Fruit fly (Drosophila melanogaster): ENCODE data around the gene CG7044.
A peak's percentile ranks its signal among the peaks of the same experiment; 100 is the strongest.

The CG7044 gene

DNA sequence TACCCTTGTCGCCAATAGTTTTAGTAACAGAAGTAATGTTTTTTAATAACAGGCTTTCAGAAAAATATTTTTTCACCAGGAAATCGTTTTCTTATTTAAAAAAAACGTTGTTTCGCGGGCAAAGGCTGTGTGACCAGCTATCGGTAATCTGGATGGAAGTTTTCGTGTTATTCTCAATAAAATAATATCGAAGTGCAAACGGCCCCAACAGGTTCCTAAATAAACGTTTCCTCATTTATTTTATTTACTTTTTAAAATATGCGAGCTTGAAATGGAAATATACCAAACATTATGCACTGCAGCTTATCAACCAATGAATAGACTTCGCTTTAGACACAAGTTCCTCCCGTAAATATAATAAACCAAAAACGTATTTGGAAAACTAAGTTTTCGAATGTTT, 28.5 kb upstream of the CG7044 start, which contains the start of gene Ice2:
Gene Ice2 (plus strand): TSS at position 167 of the 400 bp plus-strand sequence.
- TF ChIP-seq CG7368 (GFP tag; optimal IDR thresholded peaks at IDR 0.05): no peak
- TF ChIP-seq esn (GFP tag; optimal IDR thresholded peaks at IDR 0.05): peak; percentile 20

DNA sequence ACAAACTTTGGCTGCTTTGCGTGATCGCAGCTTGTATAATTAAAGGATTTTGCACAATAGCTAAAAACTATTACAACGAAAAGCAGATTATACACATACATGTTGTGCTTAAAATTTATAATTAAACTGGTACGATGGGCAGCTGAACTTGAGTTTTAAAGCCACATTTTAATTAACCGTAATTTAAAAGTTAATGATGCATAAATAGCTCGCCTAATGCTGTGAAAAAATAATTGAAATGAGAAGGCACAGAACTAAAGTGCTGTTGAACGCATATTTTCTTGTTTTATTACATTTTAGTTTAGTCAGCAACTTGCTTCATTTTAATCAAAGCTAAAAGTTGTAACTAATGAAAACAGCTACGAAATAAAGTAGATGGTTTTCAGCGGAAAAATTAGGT, 28.1 kb upstream of the CG7044 start, which contains the start of gene Obp93a:
Gene Obp93a (minus strand): TSS at position 101 of the 400 bp plus-strand sequence.
- TF ChIP-seq CG3032 (tag; optimal IDR thresholded peaks at IDR 0.05): no peak
- no peak for TF ChIP-seq salr (GFP tag; optimal IDR thresholded peaks at IDR 0.05)
- TF ChIP-seq fd59A (GFP tag; optimal IDR thresholded peaks at IDR 0.05): no peak
- no peak for TF ChIP-seq esn (GFP tag; optimal IDR thresholded peaks at IDR 0.05)
- no peak for TF ChIP-seq CG6854 (GFP tag; optimal IDR thresholded peaks at IDR 0.05)
- no peak for TF ChIP-seq CG10669 (GFP tag; optimal IDR thresholded peaks at IDR 0.05)
- no peak for TF ChIP-seq Sox14 (GFP tag; optimal IDR thresholded peaks at IDR 0.05)
- TF ChIP-seq vri (GFP tag; optimal IDR thresholded peaks at IDR 0.05): no peak
- no peak for TF ChIP-seq achi (GFP tag; optimal IDR thresholded peaks at IDR 0.05)
- no peak for TF ChIP-seq Eip93F (GFP tag; optimal IDR thresholded peaks at IDR 0.05)
- TF ChIP-seq CG32006 (GFP tag; optimal IDR thresholded peaks at IDR 0.05): no peak
- TF ChIP-seq Eip75B (GFP tag; optimal IDR thresholded peaks at IDR 0.05): no peak

DNA sequence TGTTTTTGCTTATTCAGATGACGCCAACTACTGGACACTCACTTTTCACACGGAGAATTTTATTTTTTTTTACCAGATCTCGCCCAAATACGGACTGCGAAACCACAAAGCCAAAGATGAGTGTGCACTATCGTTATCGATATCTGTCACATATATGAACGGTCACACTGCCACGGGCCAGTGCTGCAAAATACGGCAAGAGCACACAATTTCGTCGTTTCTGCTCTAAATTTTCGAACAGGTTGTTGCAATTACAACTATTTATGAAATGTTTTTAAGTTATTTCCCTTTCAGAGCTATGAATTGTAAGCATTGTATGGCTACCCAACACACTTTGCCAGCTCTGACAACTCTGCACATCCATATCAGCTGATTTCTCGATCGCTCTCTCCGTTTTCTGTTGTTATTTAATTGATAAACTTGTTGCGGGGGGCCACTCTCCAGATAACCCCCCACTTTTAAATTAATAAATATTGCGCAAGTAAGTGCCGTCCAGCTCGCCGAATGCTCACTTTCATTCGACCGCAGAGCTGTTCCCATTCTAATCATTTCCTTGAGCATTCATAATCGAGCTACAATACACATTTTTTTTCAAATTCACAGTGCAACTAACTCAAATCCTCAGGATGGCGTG, 26.0 kb upstream of the CG7044 start, which contains the start of the genes slmb and CG5793:
Gene slmb (minus strand): TSS at position 134 of the 634 bp plus-strand sequence.
Gene CG5793 (plus strand): TSS at position 222 of the 634 bp plus-strand sequence.
- peak; percentile 29 for TF ChIP-seq Sox15 (GFP tag; optimal IDR thresholded peaks at IDR 0.05)
- peak; percentile 55 for TF ChIP-seq Hr39 (GFP tag; optimal IDR thresholded peaks at IDR 0.05)
- no peak for TF ChIP-seq CG6276 (GFP tag; optimal IDR thresholded peaks at IDR 0.05)
- TF ChIP-seq Hr38 (GFP tag; optimal IDR thresholded peaks at IDR 0.05): no peak
- TF ChIP-seq Gug (GFP tag; IDR thresholded peaks at IDR 0.05): 0 out of 2 replicates have a peak, but pooled peaks have one; percentile 11
- peak; percentile 22 for TF ChIP-seq CG34406 (GFP tag; optimal IDR thresholded peaks at IDR 0.05)
- peak; percentile 58 for TF ChIP-seq esn (GFP tag; optimal IDR thresholded peaks at IDR 0.05)
- TF ChIP-seq CG3032 (tag; optimal IDR thresholded peaks at IDR 0.05): peak; percentile 38
- TF ChIP-seq eg (GFP tag; IDR thresholded peaks at IDR 0.05): peak; percentile 29; the same call in 1 of the 3 replicates
- peak; percentile 78 for TF ChIP-seq achi (GFP tag; optimal IDR thresholded peaks at IDR 0.05)
- peak; percentile 36 for TF ChIP-seq topi (GFP tag; optimal IDR thresholded peaks at IDR 0.05)
- TF ChIP-seq fd85E (GFP tag; optimal IDR thresholded peaks at IDR 0.05): no peak
- TF ChIP-seq Smox (GFP tag; optimal IDR thresholded peaks at IDR 0.05): no peak
- TF ChIP-seq cyc (GFP tag; optimal IDR thresholded peaks at IDR 0.05): peak; percentile 49
- TF ChIP-seq Eip78C (GFP tag): peak; percentile 83
- peak; percentile 40 for TF ChIP-seq CG6792 (GFP tag; optimal IDR thresholded peaks at IDR 0.05)
- TF ChIP-seq vri (GFP tag; optimal IDR thresholded peaks at IDR 0.05): peak; percentile 100
- TF ChIP-seq CG31627 (GFP tag; optimal IDR thresholded peaks at IDR 0.05): peak; percentile 70
- no peak for TF ChIP-seq CG6854 (GFP tag; optimal IDR thresholded peaks at IDR 0.05)
- TF ChIP-seq lz (GFP tag; optimal IDR thresholded peaks at IDR 0.05): peak; percentile 53
- no peak for TF ChIP-seq CG10669 (GFP tag; optimal IDR thresholded peaks at IDR 0.05)
- TF ChIP-seq CG10631 (GFP tag; optimal IDR thresholded peaks at IDR 0.05): peak; percentile 44

DNA sequence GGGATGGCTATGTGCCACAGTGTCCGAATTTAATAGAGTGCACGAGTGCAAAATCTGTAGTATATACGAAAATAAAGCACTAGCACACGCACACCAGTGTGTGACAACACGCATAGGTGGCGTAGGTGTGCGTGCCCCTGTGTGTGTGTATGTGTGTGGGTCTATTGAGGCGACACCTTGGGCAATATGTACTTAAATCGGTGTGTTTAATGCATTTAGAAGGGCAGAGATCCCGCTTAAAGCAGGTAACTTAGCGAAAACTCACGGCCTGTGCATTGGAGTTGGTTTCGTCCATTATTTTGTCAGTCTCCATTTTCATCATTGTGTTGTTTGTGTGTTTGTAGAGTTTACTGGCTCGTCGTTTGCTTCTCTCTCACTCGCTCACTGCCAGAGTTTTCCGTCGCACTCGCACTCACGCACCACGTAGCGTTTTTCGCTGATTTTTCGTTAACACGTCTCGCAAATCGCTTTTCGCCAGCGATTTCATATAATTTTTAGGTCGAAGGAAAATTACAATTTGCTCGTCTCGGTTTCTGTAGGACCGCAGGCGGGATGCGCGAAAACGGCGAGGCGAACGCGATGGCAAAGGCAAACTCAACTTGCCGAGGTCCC, 25.3 kb upstream of the CG7044 start:
- TF ChIP-seq CG6854 (GFP tag; optimal IDR thresholded peaks at IDR 0.05) (peak; percentile 36), Eip78C (GFP tag) (peak; percentile 62), acj6 (GFP tag; optimal IDR thresholded peaks at IDR 0.05) (no peak), vri (GFP tag; optimal IDR thresholded peaks at IDR 0.05) (no peak), CG8119 (GFP tag; IDR thresholded peaks at IDR 0.05) (no peak), Sox15 (GFP tag; optimal IDR thresholded peaks at IDR 0.05) (no peak), CG10631 (GFP tag; optimal IDR thresholded peaks at IDR 0.05) (no peak), topi (GFP tag; optimal IDR thresholded peaks at IDR 0.05) (no peak), fd59A (GFP tag; optimal IDR thresholded peaks at IDR 0.05) (no peak), CG16779 (tag; optimal IDR thresholded peaks at IDR 0.05) (no peak), fkh (GFP tag; optimal IDR thresholded peaks at IDR 0.05) (peak; percentile 34), lz (GFP tag; optimal IDR thresholded peaks at IDR 0.05) (no peak)

Measured in whole organism, prepupa.